Worm (Caenorhabditis elegans) whole organism, L3 larva: ENCODE measurements around the gene mnk-1.

Experiments
- aly-2 ChIP-seq: fragments of 150-350 bp; optimal IDR thresholded peaks from 2 replicates; lab custom pipeline; 2014; ENCODE audit warnings: missing biosample characterization, missing genetic modification characterization
- ceh-28 ChIP-seq: fragments of 150-350 bp; optimal IDR thresholded peaks from 2 replicates; lab custom pipeline; 2014; ENCODE audit warnings: missing biosample characterization, missing genetic modification reagents, missing genetic modification characterization
- eor-1 ChIP-seq, 2 experiments: fragments of 150-350 bp; optimal IDR thresholded peaks; 2 replicates each; lab custom pipeline; 2014 to 2018; ENCODE audit warnings: missing biosample characterization in 2 of 2, missing genetic modification characterization in 2 of 2
- nhr-77 ChIP-seq: fragments of 150-350 bp; optimal IDR thresholded peaks from 2 replicates; lab custom pipeline; 2014; ENCODE audit warnings: missing biosample characterization, missing genetic modification characterization
- pha-4 ChIP-seq: fragments of 150-350 bp; optimal IDR thresholded peaks from 2 replicates; lab custom pipeline; 2014; ENCODE audit warnings: missing biosample characterization, missing genetic modification reagents, missing genetic modification characterization
- pqm-1 ChIP-seq: fragments of 150-350 bp; optimal IDR thresholded peaks from 2 replicates; lab custom pipeline; 2017; ENCODE audit warnings: missing biosample characterization, missing genetic modification characterization, inconsistent platforms
- skn-1 ChIP-seq: fragments of 150-350 bp; optimal IDR thresholded peaks from 2 replicates; lab custom pipeline; 2014; ENCODE audit warnings: missing biosample characterization, missing genetic modification characterization
- ztf-4 ChIP-seq: fragments of 150-350 bp; optimal IDR thresholded peaks from 2 replicates; lab custom pipeline; 2014; ENCODE audit warnings: missing biosample characterization, missing genetic modification characterization

- TF ChIP-seq nhr-77 (tag; lab: Kevin White, UChicago) (no peak), aly-2 (tag; lab: Kevin White, UChicago) (no peak), pha-4 (tag; lab: Kevin White, UChicago) (no peak), ceh-28 (tag; lab: Kevin White, UChicago) (no peak), pqm-1 (tag; lab: Kevin White, UChicago) (no peak), skn-1 (tag; lab: Kevin White, UChicago) (no peak), eor-1 (tag; optimal IDR thresholded peaks at IDR 0.05; lab: Kevin White, UChicago) (no peak), ztf-4 (tag; lab: Kevin White, UChicago) (no peak)
Observed at ce11 chrII:10519017-10519416, 35.8 kb downstream of the mnk-1 start, which contains the start of gene F59B10.4.
